Worm (Caenorhabditis elegans): ENCODE data around the gene K04C1.5.
A peak's percentile ranks its signal among the peaks of the same experiment; 100 is the strongest.

Gene K04C1.5

ce11 chrX:14234366-14234765, 13.5 kb upstream of the K04C1.5 start, which contains the start of gene srg-36:
Gene srg-36, minus strand, starts transcription at chrX:14234466.
- TF ChIP-seq med-1 (GFP tag; optimal IDR thresholded peaks at IDR 0.05; ENCODE audit: insufficient read depth) (no peak), tab-1 (GFP tag; IDR thresholded peaks at IDR 0.05) (no peak), T22C8.4 (GFP tag; IDR thresholded peaks at IDR 0.05) (no peak), flt-1 (GFP tag; IDR thresholded peaks at IDR 0.05) (no peak), cog-1 (tag; optimal IDR thresholded peaks at IDR 0.05) (no peak)

DNA sequence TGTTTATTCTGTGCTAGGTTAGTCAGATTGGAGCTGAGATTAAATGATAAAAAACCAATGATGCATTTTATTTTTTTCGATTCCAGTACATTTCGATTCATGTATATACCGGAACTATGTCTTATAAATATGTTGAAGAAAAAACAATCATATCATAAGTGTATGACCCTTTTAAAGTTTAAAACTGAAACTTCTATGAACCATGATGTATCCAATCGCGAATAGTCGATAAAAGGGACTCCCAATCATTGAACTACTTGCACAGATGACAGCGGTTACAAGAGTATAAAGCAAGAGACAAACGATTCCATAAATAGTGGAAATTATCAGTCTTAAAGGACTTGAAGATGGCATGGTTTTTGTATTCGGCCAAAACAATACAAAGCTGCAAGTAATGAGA, 12.9 kb upstream of the K04C1.5 start, which contains the start of gene srg-37:
TSS of gene srg-37 (minus strand) at position 101 of the 400 bp plus-strand sequence.
- TF ChIP-seq ztf-29 (GFP tag; IDR thresholded peaks at IDR 0.05) = no peak
- no peak for TF ChIP-seq cog-1 (tag; optimal IDR thresholded peaks at IDR 0.05)
- TF ChIP-seq tab-1 (GFP tag; IDR thresholded peaks at IDR 0.05) = no peak
- no peak for TF ChIP-seq T22C8.4 (GFP tag; IDR thresholded peaks at IDR 0.05)
- TF ChIP-seq flt-1 (GFP tag; IDR thresholded peaks at IDR 0.05) = no peak
- no peak for TF ChIP-seq klf-2 (GFP tag; conservative IDR thresholded peaks at IDR 0.05)
- TF ChIP-seq ref-1 (GFP tag; conservative IDR thresholded peaks at IDR 0.05) = no peak
- no peak for TF ChIP-seq med-1 (GFP tag; optimal IDR thresholded peaks at IDR 0.05; ENCODE audit: insufficient read depth)
- TF ChIP-seq ztf-23 (GFP tag; IDR thresholded peaks at IDR 0.05) = no peak

DNA sequence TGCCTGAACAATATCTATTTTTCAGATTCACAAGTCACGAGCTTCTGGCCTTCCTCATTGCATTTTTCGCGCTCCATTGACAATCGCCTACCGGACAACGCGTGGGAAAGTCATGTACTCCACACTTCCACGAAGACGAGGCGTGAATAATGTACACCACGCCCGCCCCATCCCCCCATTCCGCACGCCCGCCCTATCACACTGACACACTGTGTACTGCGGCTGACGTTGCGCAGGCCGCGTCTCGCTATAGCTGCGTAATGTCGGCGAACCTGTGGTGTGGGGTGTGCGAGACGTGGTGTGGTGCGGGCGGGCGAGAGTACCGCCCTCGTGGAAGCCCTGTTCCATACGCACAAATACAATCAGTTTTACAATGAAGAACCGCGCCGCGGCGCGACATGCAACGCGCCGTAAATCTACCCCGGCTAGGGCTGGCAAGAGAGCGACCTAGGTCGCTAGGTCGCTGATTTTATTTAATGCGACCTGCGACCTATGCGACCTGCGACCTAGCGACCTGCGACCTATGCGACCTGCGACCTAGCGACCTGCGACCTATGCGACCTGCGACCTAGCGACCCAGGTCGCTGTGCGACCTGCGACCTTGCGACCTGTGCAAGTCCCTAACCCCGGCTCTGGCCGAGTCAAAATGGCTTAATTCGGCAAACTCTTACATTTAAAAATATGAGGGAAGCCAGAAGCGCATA, 11.6 kb upstream of the K04C1.5 start:
- TF ChIP-seq ref-1 (GFP tag; conservative IDR thresholded peaks at IDR 0.05) = no peak
- no peak for TF ChIP-seq klf-2 (GFP tag; conservative IDR thresholded peaks at IDR 0.05)
- no peak for TF ChIP-seq ztf-29 (GFP tag; IDR thresholded peaks at IDR 0.05)
- no peak for TF ChIP-seq T22C8.4 (GFP tag; IDR thresholded peaks at IDR 0.05)
- TF ChIP-seq tab-1 (GFP tag; IDR thresholded peaks at IDR 0.05) = 0 out of 2 replicates have a peak, but pooled peaks have one; percentile 21
- TF ChIP-seq med-1 (GFP tag; optimal IDR thresholded peaks at IDR 0.05; ENCODE audit: insufficient read depth) = no peak

DNA sequence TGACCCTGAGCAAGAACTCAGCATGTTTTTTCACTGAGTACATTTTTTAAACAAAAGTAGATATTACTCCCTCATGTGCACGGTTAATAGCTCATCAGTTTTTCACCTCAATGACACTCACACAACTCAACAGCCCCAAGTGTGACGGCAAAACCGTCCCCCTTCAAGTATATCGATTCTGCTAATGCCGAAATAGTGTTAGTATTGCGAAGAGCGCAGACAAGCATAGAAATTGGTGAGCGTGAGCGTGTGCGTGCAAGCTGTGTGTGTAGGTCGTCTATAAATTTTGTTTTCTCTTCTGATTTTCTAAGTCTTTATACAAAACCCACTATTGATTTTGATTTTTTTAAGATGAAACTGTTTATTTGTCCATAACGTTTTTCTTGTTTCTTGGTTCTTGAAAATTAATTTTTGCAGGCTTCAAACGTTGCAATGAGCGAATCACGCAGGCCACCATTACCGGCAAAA, 9.5 kb upstream of the K04C1.5 start, which contains the start of gene K04C1.2:
TSS of gene K04C1.2 (plus strand) at position 418 of the 468 bp plus-strand sequence.
- TF ChIP-seq T22C8.4 (GFP tag; IDR thresholded peaks at IDR 0.05) (peak; percentile 77), flt-1 (GFP tag; IDR thresholded peaks at IDR 0.05) (0 out of 2 replicates have a peak, but pooled peaks have one; percentile 29), ztf-29 (GFP tag; IDR thresholded peaks at IDR 0.05) (no peak)

ce11 chrX:14240205-14240604, 7.6 kb upstream of the K04C1.5 start:
- no peak for TF ChIP-seq tab-1 (GFP tag; IDR thresholded peaks at IDR 0.05)
- TF ChIP-seq med-1 (GFP tag; optimal IDR thresholded peaks at IDR 0.05; ENCODE audit: insufficient read depth) = no peak
- no peak for TF ChIP-seq ztf-23 (GFP tag; IDR thresholded peaks at IDR 0.05)
- TF ChIP-seq flt-1 (GFP tag; IDR thresholded peaks at IDR 0.05) = no peak
- no peak for TF ChIP-seq ztf-29 (GFP tag; IDR thresholded peaks at IDR 0.05)
- TF ChIP-seq ref-1 (GFP tag; conservative IDR thresholded peaks at IDR 0.05) = no peak
- TF ChIP-seq klf-2 (GFP tag; conservative IDR thresholded peaks at IDR 0.05) = no peak
- TF ChIP-seq T22C8.4 (GFP tag; IDR thresholded peaks at IDR 0.05) = no peak
- TF ChIP-seq cog-1 (tag; optimal IDR thresholded peaks at IDR 0.05) = no peak

DNA sequence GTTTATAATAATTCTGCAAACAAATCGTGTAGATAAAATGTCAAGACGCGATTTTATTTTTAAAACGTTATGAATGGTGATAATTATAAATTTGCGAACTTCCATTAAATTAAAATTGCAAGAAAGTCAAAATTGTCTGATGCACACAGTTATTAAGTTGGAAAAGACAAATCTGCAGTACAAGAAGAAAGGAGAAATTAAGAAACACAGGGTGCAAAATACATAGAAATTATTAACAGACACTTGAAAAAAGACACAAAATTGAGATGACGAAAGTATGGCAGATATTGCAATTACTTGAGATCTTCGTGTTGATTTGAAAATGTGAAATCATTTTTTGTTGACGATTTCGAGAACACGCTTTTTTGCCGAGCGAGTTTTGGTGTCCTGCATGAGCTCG, 6.3 kb upstream of the K04C1.5 start:
- TF ChIP-seq cog-1 (tag; optimal IDR thresholded peaks at IDR 0.05) = no peak
- no peak for TF ChIP-seq med-1 (GFP tag; optimal IDR thresholded peaks at IDR 0.05; ENCODE audit: insufficient read depth)
- no peak for TF ChIP-seq tab-1 (GFP tag; IDR thresholded peaks at IDR 0.05)
- TF ChIP-seq T22C8.4 (GFP tag; IDR thresholded peaks at IDR 0.05) = no peak
- no peak for TF ChIP-seq ref-1 (GFP tag; conservative IDR thresholded peaks at IDR 0.05)
- TF ChIP-seq flt-1 (GFP tag; IDR thresholded peaks at IDR 0.05) = no peak
- TF ChIP-seq ztf-23 (GFP tag; IDR thresholded peaks at IDR 0.05) = no peak
- TF ChIP-seq ztf-29 (GFP tag; IDR thresholded peaks at IDR 0.05) = no peak
- no peak for TF ChIP-seq klf-2 (GFP tag; conservative IDR thresholded peaks at IDR 0.05)

- TF ChIP-seq ref-1 (GFP tag; conservative IDR thresholded peaks at IDR 0.05) (no peak), klf-2 (GFP tag; conservative IDR thresholded peaks at IDR 0.05) (no peak), T22C8.4 (GFP tag; IDR thresholded peaks at IDR 0.05) (no peak), ztf-23 (GFP tag; IDR thresholded peaks at IDR 0.05) (no peak), tab-1 (GFP tag; IDR thresholded peaks at IDR 0.05) (no peak), cog-1 (tag; optimal IDR thresholded peaks at IDR 0.05) (no peak)
Observed at ce11 chrX:14243345-14243961, 4.4 kb upstream of the K04C1.5 start, which contains the start of gene K04C1.3. Gene K04C1.3, minus strand, starts transcription at chrX:14243395.

ce11 chrX:14244493-14244892, 3.4 kb upstream of the K04C1.5 start:
- TF ChIP-seq T22C8.4 (GFP tag; IDR thresholded peaks at IDR 0.05) = no peak
- no peak for TF ChIP-seq ztf-23 (GFP tag; IDR thresholded peaks at IDR 0.05)
- no peak for TF ChIP-seq tab-1 (GFP tag; IDR thresholded peaks at IDR 0.05)
- TF ChIP-seq flt-1 (GFP tag; IDR thresholded peaks at IDR 0.05) = no peak
- TF ChIP-seq cog-1 (tag; optimal IDR thresholded peaks at IDR 0.05) = no peak
- TF ChIP-seq klf-2 (GFP tag; conservative IDR thresholded peaks at IDR 0.05) = no peak
- no peak for TF ChIP-seq ztf-29 (GFP tag; IDR thresholded peaks at IDR 0.05)
- no peak for TF ChIP-seq ref-1 (GFP tag; conservative IDR thresholded peaks at IDR 0.05)
- TF ChIP-seq med-1 (GFP tag; optimal IDR thresholded peaks at IDR 0.05; ENCODE audit: insufficient read depth) = no peak

DNA sequence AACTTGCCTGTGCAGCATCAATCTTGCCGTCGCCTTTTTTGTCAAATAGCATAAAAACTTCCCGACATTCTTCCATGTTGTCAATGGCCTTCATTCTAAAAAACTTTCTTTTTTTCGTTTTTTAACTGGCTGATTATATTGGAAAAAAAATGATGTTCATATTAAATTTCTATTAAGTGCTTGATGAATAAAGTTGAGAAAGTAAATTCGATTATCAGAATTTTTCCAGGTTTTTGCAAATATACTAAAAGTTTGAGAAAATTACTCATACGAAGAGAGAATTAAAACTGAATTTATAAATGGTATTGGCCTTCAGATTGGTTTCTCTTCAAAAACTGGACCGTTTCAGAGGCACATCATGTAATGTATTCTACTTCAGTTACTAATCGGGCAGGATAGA, 1.3 kb upstream of the K04C1.5 start, which contains the start of gene mlc-6:
TSS of gene mlc-6 (minus strand) at position 101 of the 400 bp plus-strand sequence.
- TF ChIP-seq T22C8.4 (GFP tag; IDR thresholded peaks at IDR 0.05) (no peak), tab-1 (GFP tag; IDR thresholded peaks at IDR 0.05) (no peak), klf-2 (GFP tag; conservative IDR thresholded peaks at IDR 0.05) (no peak), ztf-29 (GFP tag; IDR thresholded peaks at IDR 0.05) (no peak), cog-1 (tag; optimal IDR thresholded peaks at IDR 0.05) (no peak), ztf-23 (GFP tag; IDR thresholded peaks at IDR 0.05) (no peak), ref-1 (GFP tag; conservative IDR thresholded peaks at IDR 0.05) (no peak), flt-1 (GFP tag; IDR thresholded peaks at IDR 0.05) (no peak), med-1 (GFP tag; optimal IDR thresholded peaks at IDR 0.05; ENCODE audit: insufficient read depth) (no peak)
